Fruit fly (Drosophila melanogaster): ENCODE results near the gene CG43438.

dm6 chr2L:11488465-11489037 is 47.4 kb upstream of the CG43438 start:
- TF ChIP-seq Pif1A (GFP tag; optimal IDR thresholded peaks at IDR 0.05) (no peak), CG8301 (tag; optimal IDR thresholded peaks at IDR 0.05) (no peak), Pif1B (GFP tag; optimal IDR thresholded peaks at IDR 0.05) (no peak), CG14655 (GFP tag; optimal IDR thresholded peaks at IDR 0.05) (no peak), Snoo (tag; optimal IDR thresholded peaks at IDR 0.05) (no peak), EcR (GFP tag; optimal IDR thresholded peaks at IDR 0.05) (no peak), CG15710 (tag; optimal IDR thresholded peaks at IDR 0.05) (no peak), fd96Ca (GFP tag; IDR thresholded peaks at IDR 0.05) (no peak), CG9948 (tag; optimal IDR thresholded peaks at IDR 0.05) (no peak), CG10348 (GFP tag; IDR thresholded peaks at IDR 0.05) (no peak), D1 (tag; optimal IDR thresholded peaks at IDR 0.05) (no peak)
